Fruit fly (Drosophila melanogaster): ENCODE data around the gene Oatp26F.

Gene Oatp26F

DNA sequence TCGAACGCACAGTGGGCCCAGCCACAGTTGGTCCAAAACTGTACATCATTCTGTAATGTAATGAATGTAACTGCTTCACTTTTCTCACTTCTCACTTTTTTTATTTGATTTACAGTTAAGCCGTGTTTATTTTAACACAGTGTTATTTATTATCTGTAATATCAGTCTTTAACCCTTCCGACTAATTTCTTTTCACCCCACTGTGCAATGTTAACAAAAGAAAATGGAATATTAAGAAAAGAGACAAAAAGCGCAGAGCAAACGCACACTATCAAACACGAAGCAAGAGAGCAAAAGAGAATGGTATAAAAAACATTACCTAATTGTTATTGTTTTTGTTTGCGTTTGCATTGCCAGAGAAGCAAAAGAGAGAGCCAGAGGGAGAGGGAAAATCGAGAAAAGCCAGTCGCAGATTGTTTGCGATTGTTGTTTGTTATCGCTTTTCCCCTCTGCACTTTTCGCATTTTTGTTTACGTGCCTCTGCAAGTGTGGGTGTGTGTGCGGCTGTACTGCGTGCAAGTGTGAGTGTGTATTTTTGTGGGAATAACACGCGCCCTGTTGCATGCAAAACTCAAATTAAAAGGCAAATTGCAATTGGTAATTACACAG is 15.0 kb upstream of the Oatp26F start:
- TF ChIP-seq Mnt (GFP tag; optimal IDR thresholded peaks at IDR 0.05) (peak; percentile 69), cnc (optimal IDR thresholded peaks at IDR 0.05) (no peak), CG5204 (GFP tag; optimal IDR thresholded peaks at IDR 0.05) (peak; percentile 92), Crg-1 (GFP tag; optimal IDR thresholded peaks at IDR 0.05) (peak; percentile 79), toe (GFP tag; optimal IDR thresholded peaks at IDR 0.05) (no peak), ovo (GFP tag; optimal IDR thresholded peaks at IDR 0.05) (peak; percentile 88), cic (GFP tag; optimal IDR thresholded peaks at IDR 0.05) (peak; percentile 84), CG1620 (GFP tag; optimal IDR thresholded peaks at IDR 0.05) (peak; percentile 84), tj (GFP tag; optimal IDR thresholded peaks at IDR 0.05) (peak; percentile 82), CG14711 (tag; optimal IDR thresholded peaks at IDR 0.05) (peak; percentile 90), CG7101 (tag; optimal IDR thresholded peaks at IDR 0.05) (peak; percentile 95), Clk (GFP tag; optimal IDR thresholded peaks at IDR 0.05) (peak; percentile 82), pad (GFP tag; optimal IDR thresholded peaks at IDR 0.05) (peak; percentile 69), CG11617 (GFP tag; optimal IDR thresholded peaks at IDR 0.05) (peak; percentile 93), CG12768 (GFP tag; optimal IDR thresholded peaks at IDR 0.05) (peak; percentile 90), CG7045 (GFP tag; optimal IDR thresholded peaks at IDR 0.05) (peak; percentile 91), Hr96 (GFP tag; optimal IDR thresholded peaks at IDR 0.05) (peak; percentile 90), bab1 (GFP tag; optimal IDR thresholded peaks at IDR 0.05) (peak; percentile 86), CG33017 (tag; optimal IDR thresholded peaks at IDR 0.05) (peak; percentile 94), kay (GFP tag; ENCODE audit: borderline replicate concordance) (peak; percentile 98)

DNA sequence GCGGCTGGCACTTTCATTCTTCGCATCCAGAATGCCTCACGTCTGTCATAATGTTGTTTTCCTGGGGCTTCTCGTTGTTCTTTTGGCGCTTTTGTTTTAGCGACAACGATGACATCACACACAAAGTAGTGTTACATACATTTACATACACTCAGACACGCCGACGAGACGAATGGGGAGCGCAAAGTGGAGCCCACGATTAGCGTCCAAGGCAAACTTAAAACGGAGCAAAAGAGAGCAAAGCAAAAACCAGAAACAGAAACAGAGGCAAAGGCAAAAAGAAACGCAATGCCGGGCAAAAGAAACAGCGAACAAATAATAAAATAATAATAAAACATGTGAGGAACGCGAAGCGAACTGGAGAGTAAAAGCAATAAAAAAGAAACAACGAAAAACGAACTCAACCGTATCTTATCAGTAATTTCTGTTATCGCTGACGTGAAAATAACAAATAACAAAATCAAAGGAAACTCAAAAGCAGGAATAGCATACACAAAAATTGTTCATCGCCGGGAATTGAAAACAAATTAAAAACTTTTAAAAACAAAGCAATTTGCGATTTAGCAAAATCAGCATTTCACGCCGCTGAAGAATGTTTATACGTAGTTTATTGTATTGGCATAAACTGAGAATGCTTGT is 12.3 kb upstream of the Oatp26F start:
- TF ChIP-seq kay (GFP tag; ENCODE audit: borderline replicate concordance) (peak; percentile 99), Mnt (GFP tag; optimal IDR thresholded peaks at IDR 0.05) (peak; percentile 48), cic (GFP tag; optimal IDR thresholded peaks at IDR 0.05) (peak; percentile 52), tj (GFP tag; optimal IDR thresholded peaks at IDR 0.05) (peak; percentile 93), CG14711 (tag; optimal IDR thresholded peaks at IDR 0.05) (no peak), CG7101 (tag; optimal IDR thresholded peaks at IDR 0.05) (no peak), Crg-1 (GFP tag; optimal IDR thresholded peaks at IDR 0.05) (peak; percentile 19)

- TF ChIP-seq bab1 (GFP tag; optimal IDR thresholded peaks at IDR 0.05) (no peak), tj (GFP tag; optimal IDR thresholded peaks at IDR 0.05) (peak; percentile 85), kay (GFP tag; ENCODE audit: borderline replicate concordance) (peak; percentile 37), cnc (optimal IDR thresholded peaks at IDR 0.05) (no peak), Crg-1 (GFP tag; optimal IDR thresholded peaks at IDR 0.05) (peak; percentile 4), Mnt (GFP tag; optimal IDR thresholded peaks at IDR 0.05) (peak; percentile 7)
Observed at dm6 chr2L:6643218-6643756, 11.1 kb upstream of the Oatp26F start.

- peak; percentile 29 for TF ChIP-seq CG1620 (GFP tag; optimal IDR thresholded peaks at IDR 0.05)
- no peak for TF ChIP-seq pad (GFP tag; optimal IDR thresholded peaks at IDR 0.05)
- peak; percentile 3 for TF ChIP-seq CG14711 (tag; optimal IDR thresholded peaks at IDR 0.05)
Observed at dm6 chr2L:6622642-6623162, 9.5 kb downstream of the Oatp26F start, which contains the start of gene CG34345. TSS of gene CG34345 (plus strand) at chr2L:6623112.

- TF ChIP-seq CG12768 (GFP tag; optimal IDR thresholded peaks at IDR 0.05), result no peak
- no peak for TF ChIP-seq CG7045 (GFP tag; optimal IDR thresholded peaks at IDR 0.05)
- TF ChIP-seq cic (GFP tag; optimal IDR thresholded peaks at IDR 0.05), result no peak
- TF ChIP-seq tj (GFP tag; optimal IDR thresholded peaks at IDR 0.05), result peak; percentile 99
- TF ChIP-seq CG14711 (tag; optimal IDR thresholded peaks at IDR 0.05), result no peak
- TF ChIP-seq Mnt (GFP tag; optimal IDR thresholded peaks at IDR 0.05), result no peak
Observed at dm6 chr2L:6622031-6622430, 10.2 kb downstream of the Oatp26F start.

DNA sequence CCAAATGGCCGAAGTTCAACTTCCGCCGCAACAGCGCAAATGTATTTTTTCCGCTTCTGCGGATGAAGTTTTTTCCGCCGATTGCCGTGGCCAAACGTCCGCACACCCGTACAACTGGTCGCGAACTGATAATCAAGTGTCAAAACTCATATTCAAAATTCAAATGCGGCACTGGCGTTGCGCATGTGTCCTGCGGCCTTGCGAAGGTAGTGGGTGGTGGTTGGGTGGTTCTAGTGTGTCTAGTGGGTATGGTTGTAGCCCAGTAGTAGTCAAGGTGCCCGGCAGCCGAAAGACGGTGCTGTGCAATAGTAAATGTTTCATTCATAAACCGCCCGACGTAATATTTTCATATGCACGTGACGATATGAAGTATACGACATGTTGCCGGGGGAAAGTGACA is 10.6 kb downstream of the Oatp26F start, which contains the start of gene DIP-iota:
Gene DIP-iota (minus strand): TSS at position 101 of the 400 bp plus-strand sequence.
- TF ChIP-seq cnc (optimal IDR thresholded peaks at IDR 0.05) (no peak), ovo (GFP tag; optimal IDR thresholded peaks at IDR 0.05) (no peak), CG33017 (tag; optimal IDR thresholded peaks at IDR 0.05) (no peak), CG7101 (tag; optimal IDR thresholded peaks at IDR 0.05) (no peak), Mnt (GFP tag; optimal IDR thresholded peaks at IDR 0.05) (no peak), bab1 (GFP tag; optimal IDR thresholded peaks at IDR 0.05) (no peak), toe (GFP tag; optimal IDR thresholded peaks at IDR 0.05) (no peak), Clk (GFP tag; optimal IDR thresholded peaks at IDR 0.05) (no peak), CG7045 (GFP tag; optimal IDR thresholded peaks at IDR 0.05) (no peak), Crg-1 (GFP tag; optimal IDR thresholded peaks at IDR 0.05) (no peak), cic (GFP tag; optimal IDR thresholded peaks at IDR 0.05) (no peak)

Data from whole organism, adult.